Fruit fly (Drosophila melanogaster) whole organism, embryonic: Measurements from ENCODE around the gene CG15773.
A peak's percentile ranks its signal among the peaks of the same experiment; 100 is the strongest.

Experiments
- B-H2 ChIP-seq: fragments of 200-800 bp; sonication (Bioruptor generic); optimal IDR thresholded peaks from 2 replicates; lab custom pipeline; 2018; ENCODE audit warnings: missing biosample characterization, mild to moderate bottlenecking, missing genetic modification characterization
- CG11696 ChIP-seq: fragments of 200-800 bp; sonication (Bioruptor generic); IDR thresholded peaks from 2 replicates; pipeline ENCODE4 v1.3.6; 2022; ENCODE audit warnings: missing biosample characterization, missing genetic modification characterization
- CG12769 ChIP-seq: fragments of 200-800 bp; sonication (Bioruptor generic); optimal IDR thresholded peaks from 2 replicates; lab custom pipeline; 2019; ENCODE audit warnings: missing biosample characterization, mild to moderate bottlenecking, missing genetic modification characterization, moderate library complexity
- CG14014 ChIP-seq: fragments of 200-800 bp; sonication (Bioruptor generic); IDR thresholded peaks from 2 replicates; pipeline ENCODE4 v1.3.6; 2022; ENCODE audit warnings: missing biosample characterization, missing genetic modification characterization
- CG17829 ChIP-seq: fragments of 200-800 bp; optimal IDR thresholded peaks from 2 replicates; lab custom pipeline; 2019; ENCODE audit warnings: missing biosample characterization, mild to moderate bottlenecking, missing genetic modification characterization, moderate library complexity
- CG17912 ChIP-seq: fragments of 200-800 bp; sonication (Bioruptor generic); optimal IDR thresholded peaks from 2 replicates; lab custom pipeline; 2018; ENCODE audit warnings: missing biosample characterization, mild to moderate bottlenecking, missing genetic modification characterization
- CG18262 ChIP-seq: fragments of 200-800 bp; optimal IDR thresholded peaks from 3 replicates; lab custom pipeline; 2019; ENCODE audit warnings: missing biosample characterization, mild to moderate bottlenecking, missing genetic modification characterization, moderate library complexity
- CG18619 ChIP-seq: fragments of 200-800 bp; sonication (Bioruptor generic); optimal IDR thresholded peaks from 3 replicates; lab custom pipeline; 2017; ENCODE audit warnings: missing biosample characterization, mild to moderate bottlenecking, missing genetic modification characterization
- CG2120 ChIP-seq: fragments of 200-800 bp; sonication (Bioruptor generic); optimal IDR thresholded peaks from 3 replicates; lab custom pipeline; 2016; ENCODE audit warnings: missing biosample characterization, missing genetic modification characterization
- CG2712 ChIP-seq: fragments of 200-800 bp; optimal IDR thresholded peaks from 3 replicates; lab custom pipeline; 2019; ENCODE audit warnings: missing biosample characterization, mild to moderate bottlenecking, missing genetic modification characterization, moderate library complexity
- CG2889 ChIP-seq: fragments of 200-800 bp; sonication (Bioruptor generic); IDR thresholded peaks from 3 replicates; pipeline ENCODE4 v1.3.6; 2022; ENCODE audit warnings: missing biosample characterization, missing genetic modification characterization
- CG30020 ChIP-seq: fragments of 200-800 bp; optimal IDR thresholded peaks from 2 replicates; lab custom pipeline; 2019; ENCODE audit warnings: missing biosample characterization, mild to moderate bottlenecking, missing genetic modification characterization, moderate library complexity
- CG5953 ChIP-seq: fragments of 200-800 bp; sonication (Bioruptor generic); IDR thresholded peaks from 2 replicates; pipeline ENCODE4 v1.3.6; 2022; ENCODE audit warnings: missing biosample characterization, missing genetic modification characterization
- CG7928 ChIP-seq: fragments of 200-800 bp; sonication (Bioruptor generic); optimal IDR thresholded peaks from 2 replicates; lab custom pipeline; 2017; ENCODE audit warnings: missing biosample characterization, mild to moderate bottlenecking, missing genetic modification characterization
- CG8924 ChIP-seq: fragments of 200-800 bp; optimal IDR thresholded peaks from 3 replicates; lab custom pipeline; 2019; ENCODE audit warnings: missing biosample characterization, mild to moderate bottlenecking, missing genetic modification characterization, moderate library complexity
- CG9215 ChIP-seq: fragments of 200-800 bp; sonication (Bioruptor generic); IDR thresholded peaks from 2 replicates; pipeline ENCODE4 v1.3.6; 2022; ENCODE audit warnings: missing biosample characterization, missing genetic modification characterization
- Dad ChIP-seq: fragments of 200-800 bp; sonication (Bioruptor generic); optimal IDR thresholded peaks from 3 replicates; lab custom pipeline; 2016; ENCODE audit warnings: missing biosample characterization, missing genetic modification characterization
- Deaf1 ChIP-seq: fragments of 200-800 bp; optimal IDR thresholded peaks from 3 replicates; lab custom pipeline; 2019; ENCODE audit warnings: missing biosample characterization, mild to moderate bottlenecking, missing genetic modification characterization, moderate library complexity
- Dll ChIP-seq: fragments of 200-800 bp; sonication (Bioruptor generic); IDR thresholded peaks from 4 replicates; pipeline ENCODE4 v1.3.6; 2022; ENCODE audit warnings: missing biosample characterization, missing genetic modification characterization; ENCODE audit not compliant: partially characterized antibody
- Fer3 ChIP-seq: fragments of 200-800 bp; sonication (Bioruptor generic); optimal IDR thresholded peaks from 2 replicates; lab custom pipeline; 2018; ENCODE audit warnings: missing biosample characterization, mild to moderate bottlenecking, missing genetic modification characterization, moderate library complexity
- GATAe ChIP-seq: fragments of 200-800 bp; sonication (Bioruptor generic); conservative IDR thresholded peaks from 2 replicates; pipeline ENCODE4 v1.3.6; 2022; ENCODE audit warnings: missing biosample characterization, missing genetic modification characterization
- H15 ChIP-seq: fragments of 200-800 bp; sonication (Bioruptor generic); IDR thresholded peaks from 3 replicates; pipeline ENCODE4 v1.3.6; 2022; ENCODE audit warnings: missing biosample characterization, missing genetic modification characterization
- Hand ChIP-seq: fragments of 200-800 bp; sonication (Bioruptor generic); optimal IDR thresholded peaks from 2 replicates; lab custom pipeline; 2017; ENCODE audit warnings: mild to moderate bottlenecking, missing biosample characterization, missing genetic modification reagents, missing genetic modification characterization
- HmgZ ChIP-seq: fragments of 200-800 bp; sonication (Bioruptor generic); optimal IDR thresholded peaks from 2 replicates; lab custom pipeline; 2018; ENCODE audit warnings: missing biosample characterization, mild to moderate bottlenecking, missing genetic modification characterization
- Hr39 ChIP-seq: fragments of >200 bp; optimal IDR thresholded peaks from 2 replicates; lab custom pipeline; 2017
- Lhr ChIP-seq: fragments of 200-800 bp; sonication (Bioruptor generic); optimal IDR thresholded peaks from 3 replicates; lab custom pipeline; 2017; ENCODE audit warnings: mild to moderate bottlenecking, missing biosample characterization, missing genetic modification reagents, missing genetic modification characterization
- Meics ChIP-seq: fragments of 200-800 bp; sonication (Bioruptor generic); optimal IDR thresholded peaks from 2 replicates; lab custom pipeline; 2017; ENCODE audit warnings: missing biosample characterization, mild to moderate bottlenecking, missing genetic modification characterization
- Rfx ChIP-seq: fragments of 200-800 bp; sonication (Bioruptor generic); IDR thresholded peaks from 2 replicates; pipeline ENCODE4 v1.3.6; 2022; ENCODE audit warnings: missing biosample characterization, missing genetic modification characterization
- Sox102F ChIP-seq: fragments of 200-800 bp; sonication (Bioruptor generic); optimal IDR thresholded peaks from 2 replicates; lab custom pipeline; 2018; ENCODE audit warnings: missing biosample characterization, mild to moderate bottlenecking, missing genetic modification characterization, moderate library complexity
- Ssrp ChIP-seq: fragments of 200-800 bp; sonication (Bioruptor generic); optimal IDR thresholded peaks from 2 replicates; lab custom pipeline; 2018; ENCODE audit warnings: missing biosample characterization, mild to moderate bottlenecking, missing genetic modification characterization, moderate library complexity
- TFAM ChIP-seq: fragments of 200-800 bp; sonication (Bioruptor generic); optimal IDR thresholded peaks from 2 replicates; lab custom pipeline; 2017; ENCODE audit warnings: missing biosample characterization, missing genetic modification characterization, inconsistent platforms
- az2 ChIP-seq: fragments of 200-800 bp; sonication (Bioruptor generic); optimal IDR thresholded peaks from 3 replicates; lab custom pipeline; 2016; ENCODE audit warnings: missing biosample characterization, missing genetic modification characterization
- chif ChIP-seq, 2 experiments: fragments of 200-800 bp; sonication (Bioruptor generic); optimal IDR thresholded peaks; 3 replicates each; lab custom pipeline; 2016; ENCODE audit warnings: missing biosample characterization in 2 of 2, missing genetic modification characterization in 2 of 2
- crol ChIP-seq: fragments of 200-800 bp; sonication (Bioruptor generic); IDR thresholded peaks from 2 replicates; pipeline ENCODE4 v1.3.6; 2022; ENCODE audit warnings: missing biosample characterization, missing genetic modification characterization
- esg ChIP-seq: fragments of 200-800 bp; sonication (Bioruptor generic); conservative IDR thresholded peaks from 2 replicates; pipeline ENCODE4 v1.3.6; 2022; ENCODE audit warnings: missing biosample characterization, missing genetic modification characterization
- fd102C ChIP-seq: fragments of 200-800 bp; sonication (Bioruptor generic); optimal IDR thresholded peaks from 2 replicates; lab custom pipeline; 2018; ENCODE audit warnings: missing biosample characterization, mild to moderate bottlenecking, missing genetic modification characterization, moderate library complexity
- grau ChIP-seq: fragments of 200-800 bp; optimal IDR thresholded peaks from 3 replicates; lab custom pipeline; 2019; ENCODE audit warnings: missing biosample characterization, mild to moderate bottlenecking, missing genetic modification characterization, moderate library complexity
- her ChIP-seq: fragments of 200-800 bp; sonication (Bioruptor generic); optimal IDR thresholded peaks from 2 replicates; lab custom pipeline; 2016; ENCODE audit warnings: missing biosample characterization, missing genetic modification characterization
- kah ChIP-seq: fragments of 200-800 bp; sonication (Bioruptor generic); optimal IDR thresholded peaks from 2 replicates; lab custom pipeline; 2018; ENCODE audit warnings: missing biosample characterization, mild to moderate bottlenecking, missing genetic modification characterization
- lbe ChIP-seq: fragments of 200-800 bp; sonication (Bioruptor generic); optimal IDR thresholded peaks from 2 replicates; lab custom pipeline; 2016; ENCODE audit warnings: missing biosample characterization, mild to moderate bottlenecking, missing genetic modification characterization
- lilli ChIP-seq: fragments of 200-800 bp; sonication (Bioruptor generic); optimal IDR thresholded peaks from 3 replicates; lab custom pipeline; 2016; ENCODE audit warnings: missing biosample characterization, missing genetic modification characterization
- lov ChIP-seq, 2 experiments: fragments of 200-800 bp in 1 of 2; fragments of >200 bp in 1 of 2; sonication (Bioruptor generic) in 1 of 2; IDR thresholded peaks in 1 of 2; optimal IDR thresholded peaks in 1 of 2; 2 replicates in 1 of 2; 3 replicates in 1 of 2; pipeline versions ENCODE4 v1.3.6 to Lab custom; 2017 to 2022; ENCODE audit warnings: missing biosample characterization in 1 of 2, missing genetic modification characterization in 1 of 2
- otp ChIP-seq: fragments of 200-800 bp; sonication (Bioruptor generic); IDR thresholded peaks from 3 replicates; pipeline ENCODE4, ENCODE4 v1.3.6; 2022; ENCODE audit warnings: missing biosample characterization, missing genetic modification characterization
- p53 ChIP-seq: fragments of 200-800 bp; sonication (Bioruptor generic); optimal IDR thresholded peaks from 2 replicates; lab custom pipeline; 2016; ENCODE audit warnings: missing biosample characterization, missing genetic modification characterization
- prd ChIP-seq, 3 experiments: fragments of >200 bp in 2 of 3; fragments of 200-800 bp in 1 of 3; sonication (Bioruptor generic) in 1 of 3; optimal IDR thresholded peaks in 2 of 3; IDR thresholded peaks in 1 of 3; 2 replicates in 2 of 3; 3 replicates in 1 of 3; pipeline versions ENCODE4 v1.3.6 to Lab custom; 2017 to 2022; ENCODE audit warnings: missing biosample characterization in 1 of 3, missing genetic modification characterization in 1 of 3
- slbo ChIP-seq: fragments of 200-800 bp; sonication (Bioruptor generic); IDR thresholded peaks from 2 replicates; pipeline ENCODE4 v1.3.6; 2022; ENCODE audit warnings: missing biosample characterization, missing genetic modification characterization
- tio ChIP-seq: fragments of 200-800 bp; sonication (Bioruptor generic); optimal IDR thresholded peaks from 2 replicates; lab custom pipeline; 2017; ENCODE audit warnings: missing biosample characterization, missing genetic modification characterization, inconsistent platforms
- ttk ChIP-seq: fragments of 200-800 bp; sonication (Bioruptor generic); IDR thresholded peaks from 2 replicates; pipeline ENCODE4 v2.1.2; 2022; ENCODE audit warnings: missing biosample characterization, missing genetic modification characterization
- wdn ChIP-seq: fragments of 200-800 bp; sonication (Bioruptor generic); IDR thresholded peaks from 2 replicates; pipeline ENCODE4 v1.3.6; 2022; ENCODE audit warnings: missing biosample characterization, missing genetic modification characterization
- yki ChIP-seq: fragments of >200 bp; optimal IDR thresholded peaks from 3 replicates; lab custom pipeline; 2018

CG15773 gene

DNA sequence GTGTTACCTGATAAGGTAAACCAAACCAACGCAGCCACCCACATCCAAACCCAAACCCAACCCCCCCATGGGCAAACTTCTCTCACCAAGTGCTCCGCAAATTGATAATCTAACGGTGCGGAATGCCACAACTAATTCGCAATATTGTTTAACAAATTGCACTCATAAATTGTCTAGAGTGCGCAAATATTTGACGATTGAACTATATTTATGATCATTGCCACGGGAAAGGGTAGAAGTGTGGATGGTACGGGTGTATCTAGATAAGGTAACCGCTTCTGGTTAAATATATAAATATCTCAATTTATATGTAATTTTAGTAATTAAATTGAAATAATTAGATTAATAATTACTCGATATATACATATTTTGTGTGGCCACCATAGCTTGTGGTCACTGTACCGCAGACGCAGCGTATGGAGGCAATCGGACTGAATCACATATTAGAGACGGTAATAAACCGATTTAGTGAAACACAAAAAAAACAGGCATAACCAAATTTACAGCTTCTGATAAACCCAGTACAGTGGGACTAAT is 14.0 kb upstream of the CG15773 start (continued):
- TF ChIP-seq tio (GFP tag; lab: Kevin White, UChicago) (peak; percentile 28), CG2889 (0 out of 3 replicates have a peak, but pooled peaks have one; percentile 50), Meics (GFP tag; lab: Kevin White, UChicago) (peak; percentile 80), CG30020 (no peak), slbo (GFP tag; lab: Robert Waterston, UW) (peak; percentile 88), CG7928 (GFP tag; lab: Kevin White, UChicago) (peak; percentile 12), B-H2 (GFP tag; lab: Kevin White, UChicago) (peak; percentile 88), lbe (GFP tag; lab: Kevin White, UChicago) (peak; percentile 67), CG18262 (tag; lab: Kevin White, UChicago) (peak; percentile 34), CG8924 (tag; lab: Kevin White, UChicago) (peak; percentile 69), Dll (GFP tag; lab: Robert Waterston, UW) (no peak), Sox102F (peak; percentile 58), prd (optimal IDR thresholded peaks at IDR 0.05; lab: Kevin White, UChicago) (no peak), prd (GFP tag; IDR thresholded peaks at IDR 0.05; lab: Robert Waterston, UW) (peak; percentile 71; the same call in 2 of the 3 replicates), Fer3 (tag; lab: Kevin White, UChicago) (peak; percentile 82), CG17912 (GFP tag; lab: Kevin White, UChicago) (no peak), Dad (GFP tag; lab: Kevin White, UChicago) (no peak), CG18619 (GFP tag; lab: Kevin White, UChicago) (peak; percentile 44), fd102C (GFP tag; lab: Kevin White, UChicago) (no peak), Hand (GFP tag; lab: Kevin White, UChicago) (peak; percentile 71), TFAM (GFP tag; lab: Kevin White, UChicago) (no peak), Lhr (no peak), H15 (no peak), CG9215 (GFP tag; lab: Robert Waterston, UW) (peak; percentile 64; the same call in 1 of the 2 replicates), lilli (peak; percentile 44), Deaf1 (tag; lab: Kevin White, UChicago) (peak; percentile 27), p53 (GFP tag; lab: Kevin White, UChicago) (no peak), CG2120 (GFP tag; lab: Kevin White, UChicago) (peak; percentile 55), CG11696 (GFP tag; lab: Robert Waterston, UW) (0 out of 2 replicates have a peak, but pooled peaks have one; percentile 12), yki (lab: Kevin White, UChicago) (no peak), CG5953 (GFP tag; lab: Robert Waterston, UW) (no peak), otp (GFP tag; lab: Robert Waterston, UW) (peak; percentile 38; the same call in 1 of the 3 replicates), CG17829 (tag; lab: Kevin White, UChicago) (peak; percentile 5), CG12769 (tag; lab: Kevin White, UChicago) (peak; percentile 66), her (GFP tag; lab: Kevin White, UChicago) (no peak), wdn (GFP tag; lab: Robert Waterston, UW) (peak; percentile 69), GATAe (GFP tag; lab: Robert Waterston, UW) (peak; percentile 20; the same call in 1 of the 2 replicates), lov (optimal IDR thresholded peaks at IDR 0.05; lab: Kevin White, UChicago) (no peak), lov (GFP tag; IDR thresholded peaks at IDR 0.05; lab: Robert Waterston, UW) (no peak), Rfx (GFP tag; lab: Robert Waterston, UW) (peak; percentile 85), chif (GFP tag; optimal IDR thresholded peaks at IDR 0.05; lab: Kevin White, UChicago) (no peak), grau (tag; lab: Kevin White, UChicago) (peak; percentile 91), Ssrp (tag; lab: Kevin White, UChicago) (no peak), az2 (GFP tag; lab: Kevin White, UChicago) (peak; percentile 15), crol (0 out of 2 replicates have a peak, but pooled peaks have one; percentile 13), CG2712 (tag; lab: Kevin White, UChicago) (peak; percentile 56), esg (GFP tag; lab: Robert Waterston, UW) (peak; percentile 37; the same call in 1 of the 2 replicates), kah (peak; percentile 12), Hr39 (lab: Kevin White, UChicago) (no peak), HmgZ (tag; lab: Kevin White, UChicago) (peak; percentile 46), ttk (peak; percentile 58; the same call in 1 of the 2 replicates), CG14014 (GFP tag; lab: Robert Waterston, UW) (peak; percentile 84)
